Worm (Caenorhabditis elegans) whole organism, L2 larva: ENCODE measurements around the gene B0303.14.

ENCODE experiments used
- aly-2 ChIP-seq: fragments of 150-350 bp; optimal IDR thresholded peaks from 2 replicates; lab custom pipeline; 2014; ENCODE audit warnings: missing biosample characterization, missing genetic modification characterization
- egl-27 ChIP-seq: sonication (generic microtip); optimal IDR thresholded peaks from 3 replicates; lab custom pipeline; 2017; ENCODE audit warnings: missing biosample characterization, missing genetic modification reagents, missing genetic modification characterization
- elt-1 ChIP-seq: fragments of 150-350 bp; optimal IDR thresholded peaks from 2 replicates; lab custom pipeline; 2014; ENCODE audit warnings: missing biosample characterization, missing genetic modification characterization
- elt-3 ChIP-seq: sonication (generic microtip); optimal IDR thresholded peaks from 2 replicates; lab custom pipeline; 2017; ENCODE audit warnings: missing biosample characterization, missing genetic modification characterization
- nhr-12 ChIP-seq: fragments of 150-350 bp; optimal IDR thresholded peaks from 2 replicates; lab custom pipeline; 2014; ENCODE audit warnings: missing biosample characterization, missing genetic modification characterization
- nhr-6 ChIP-seq: fragments of 150-350 bp; optimal IDR thresholded peaks from 2 replicates; lab custom pipeline; 2014; ENCODE audit warnings: missing biosample characterization, missing genetic modification characterization
- skn-1 ChIP-seq: sonication (generic microtip); optimal IDR thresholded peaks from 2 replicates; lab custom pipeline; 2017; ENCODE audit warnings: missing biosample characterization, missing genetic modification characterization
- unc-39 ChIP-seq: fragments of 150-350 bp; optimal IDR thresholded peaks from 2 replicates; lab custom pipeline; 2014; ENCODE audit warnings: missing biosample characterization, missing genetic modification characterization

- TF ChIP-seq nhr-12 (tag; lab: Kevin White, UChicago): no peak
- TF ChIP-seq aly-2 (tag; lab: Kevin White, UChicago): no peak
- TF ChIP-seq skn-1 (tag; lab: Kevin White, UChicago): no peak
- no peak for TF ChIP-seq nhr-6
- TF ChIP-seq egl-27 (tag; lab: Kevin White, UChicago): no peak
- no peak for TF ChIP-seq unc-39 (tag; lab: Kevin White, UChicago)
- no peak for TF ChIP-seq elt-3 (tag; lab: Kevin White, UChicago)
- TF ChIP-seq elt-1 (tag; lab: Kevin White, UChicago): no peak
These were observed 10.3 kb upstream of the B0303.14 start for ce11 chrIII:8726019-8726894.
